Fruit fly (Drosophila melanogaster) S2 (cell line): ENCODE data around the gene kek3.

ENCODE experiments used
- CG8478 ChIP-seq: fragments of >200 bp; optimal IDR thresholded peaks from 2 replicates; lab custom pipeline; 2018
- CTCF ChIP-seq, 2 experiments: fragments of >200 bp; optimal IDR thresholded peaks; 2 replicates each; lab custom pipeline; 2018

- TF ChIP-seq CG8478 (lab: Kevin White, UChicago): no peak
- TF ChIP-seq CTCF (optimal IDR thresholded peaks at IDR 0.05; lab: Kevin White, UChicago): no peak
Measured at dm6 chr2L:15611669-15612308, 59.3 kb downstream of the kek3 start, which contains the start of gene CG15255.
